Worm (Caenorhabditis elegans) whole organism, L1 larva: ENCODE data around the gene tac-1.

ENCODE experiments used
- C04F5.9 ChIP-seq: sonication (generic microtip); optimal IDR thresholded peaks from 2 replicates; lab custom pipeline; 2016; ENCODE audit warnings: missing genetic modification characterization, missing compliant biosample characterization
- ama-1 ChIP-seq: fragments of 150-350 bp; optimal IDR thresholded peaks from 2 replicates; lab custom pipeline; 2014
- ceh-82 ChIP-seq, 3 experiments: fragments of 150-350 bp in 1 of 3; sonication (generic microtip) in 2 of 3; optimal IDR thresholded peaks; 2 replicates each; lab custom pipeline; 2014 to 2017; ENCODE audit warnings: missing biosample characterization in 3 of 3, missing genetic modification characterization in 3 of 3
- egl-13 ChIP-seq: sonication (generic microtip); optimal IDR thresholded peaks from 2 replicates; lab custom pipeline; 2016; ENCODE audit warnings: missing genotype, missing genetic modification reagents, missing genetic modification characterization, missing compliant biosample characterization
- egl-27 ChIP-seq, 2 experiments: fragments of 150-350 bp in 1 of 2; sonication (generic microtip); optimal IDR thresholded peaks; 3 replicates each; lab custom pipeline; 2017 to 2018; ENCODE audit warnings: missing biosample characterization in 2 of 2, missing genetic modification characterization in 2 of 2, missing genetic modification reagents in 2 of 2
- lir-3 ChIP-seq: sonication (generic microtip); optimal IDR thresholded peaks from 2 replicates; lab custom pipeline; 2016; ENCODE audit warnings: mild to moderate bottlenecking, missing genetic modification characterization, moderate library complexity, missing compliant biosample characterization; ENCODE audit not compliant: poor library complexity
- nhr-76 ChIP-seq: sonication (generic microtip); optimal IDR thresholded peaks from 2 replicates; lab custom pipeline; 2017; ENCODE audit warnings: missing biosample characterization, missing genetic modification characterization
- nhr-77 ChIP-seq: fragments of 150-350 bp; optimal IDR thresholded peaks from 2 replicates; lab custom pipeline; 2014; ENCODE audit warnings: missing biosample characterization, missing genetic modification characterization
- ztf-11 ChIP-seq, 2 experiments: sonication (generic microtip); optimal IDR thresholded peaks; 2 replicates each; lab custom pipeline; 2016 to 2017; ENCODE audit warnings: missing genetic modification characterization in 2 of 2, missing biosample characterization in 1 of 2, missing compliant biosample characterization in 1 of 2

DNA sequence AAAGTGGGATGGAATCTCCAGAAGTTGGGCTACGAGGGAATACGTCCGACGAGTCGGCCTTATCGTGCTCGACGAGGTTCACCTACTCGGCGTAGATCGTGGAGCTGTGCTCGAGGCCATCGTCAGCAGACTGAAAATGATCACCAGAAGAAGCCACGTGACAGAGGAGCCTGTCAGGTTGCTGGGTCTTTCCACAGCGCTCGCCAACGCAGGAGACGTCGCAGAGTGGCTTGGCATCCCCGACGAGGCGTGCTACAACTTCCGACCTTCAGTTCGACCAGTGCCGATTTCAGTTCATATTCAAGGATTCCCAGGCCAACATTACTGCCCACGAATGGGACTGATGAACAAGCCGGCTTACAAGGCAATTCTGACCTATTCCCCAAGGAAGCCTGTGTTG, 17.4 kb upstream of the tac-1 start:
- TF ChIP-seq ama-1 (lab: Kevin White, UChicago) (no peak), ztf-11 (tag; optimal IDR thresholded peaks at IDR 0.05; lab: Kevin White, UChicago) (no peak), nhr-77 (tag; lab: Kevin White, UChicago) (no peak), lir-3 (tag; lab: Kevin White, UChicago) (no peak), ceh-82 (tag; optimal IDR thresholded peaks at IDR 0.05; lab: Kevin White, UChicago) (no peak), egl-27 (tag; optimal IDR thresholded peaks at IDR 0.05; lab: Kevin White, UChicago) (no peak), nhr-76 (tag; lab: Kevin White, UChicago) (no peak), C04F5.9 (tag; lab: Kevin White, UChicago) (no peak), egl-13 (tag; lab: Kevin White, UChicago) (no peak)
